Fruit fly (Drosophila melanogaster) Kc167 (cell line): ENCODE data around the gene CG14190.

ENCODE experiments used
- h ChIP-seq: fragments of >200 bp; optimal IDR thresholded peaks from 3 replicates; lab custom pipeline; 2018; ENCODE audit warnings: missing external identifiers
- psq ChIP-seq: fragments of >200 bp; optimal IDR thresholded peaks from 2 replicates; lab custom pipeline; 2017; ENCODE audit warnings: missing external identifiers
- ttk ChIP-seq: sonication (Bioruptor generic); optimal IDR thresholded peaks from 2 replicates; lab custom pipeline; 2017; ENCODE audit warnings: missing external identifiers

DNA sequence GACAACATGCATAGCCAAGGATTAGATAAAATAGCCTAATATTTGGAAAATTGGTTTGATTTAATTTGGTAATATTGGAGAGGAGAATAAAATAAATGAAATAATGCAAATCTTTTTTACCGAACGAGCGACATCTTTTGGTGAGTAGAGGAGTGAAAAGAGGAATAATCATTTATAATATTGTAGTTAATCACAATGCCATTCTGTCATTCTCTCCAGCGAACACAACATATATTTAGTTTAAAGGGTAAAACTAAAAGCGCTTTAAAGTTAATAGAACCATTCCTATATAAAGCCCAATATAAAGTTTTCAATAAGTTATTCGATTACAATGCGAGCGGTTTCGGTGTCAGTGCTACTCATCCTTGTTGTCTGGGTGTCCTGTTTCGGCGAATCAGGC is 6.6 kb upstream of the CG14190 start, which contains the start of gene Diedel3:
- no peak for TF ChIP-seq psq
- TF ChIP-seq ttk (lab: Kevin White, UChicago) = no peak
- TF ChIP-seq h = no peak
